Worm (Caenorhabditis elegans) whole organism, early embryonic: Measurements from ENCODE around the gene vha-4.
A peak's percentile ranks its signal among the peaks of the same experiment; 100 is the strongest.

ENCODE experiments used
- B0310.2 ChIP-seq: sonication (generic microtip); optimal IDR thresholded peaks from 2 replicates; lab custom pipeline; 2016; ENCODE audit warnings: mild to moderate bottlenecking, missing genetic modification characterization, missing compliant biosample characterization
- F13C5.2 ChIP-seq: sonication (generic microtip); optimal IDR thresholded peaks from 2 replicates; lab custom pipeline; 2017; ENCODE audit warnings: mild to moderate bottlenecking, missing genetic modification characterization, inconsistent platforms, missing compliant biosample characterization
- aly-1 ChIP-seq: sonication (generic microtip); optimal IDR thresholded peaks from 2 replicates; lab custom pipeline; 2016; ENCODE audit warnings: missing genetic modification characterization, missing compliant biosample characterization
- ama-1 ChIP-seq: fragments of 150-350 bp; optimal IDR thresholded peaks from 2 replicates; lab custom pipeline; 2014
- ceh-13 ChIP-seq: fragments of 200-800 bp; sonication (Bioruptor generic); optimal IDR thresholded peaks from 2 replicates; lab custom pipeline; 2018; ENCODE audit warnings: mild to moderate bottlenecking, missing genetic modification characterization, missing compliant biosample characterization
- ceh-36 ChIP-seq: sonication (generic microtip); optimal IDR thresholded peaks from 2 replicates; lab custom pipeline; 2016; ENCODE audit warnings: missing genetic modification characterization, inconsistent platforms, missing compliant biosample characterization
- ets-7 ChIP-seq: sonication (generic microtip); optimal IDR thresholded peaks from 2 replicates; lab custom pipeline; 2016; ENCODE audit warnings: missing genotype, missing genetic modification characterization, missing compliant biosample characterization
- flt-1 ChIP-seq: fragments of 200-800 bp; sonication (Bioruptor generic); IDR thresholded peaks from 2 replicates; pipeline ENCODE4 v1.3.6; 2022; ENCODE audit warnings: missing genetic modification characterization, missing compliant biosample characterization
- hmbx-1 ChIP-seq: sonication (generic microtip); optimal IDR thresholded peaks from 2 replicates; lab custom pipeline; 2016; ENCODE audit warnings: mild to moderate bottlenecking, missing genetic modification characterization, missing compliant biosample characterization
- hmg-4 ChIP-seq: fragments of 200-800 bp; sonication (Bioruptor generic); optimal IDR thresholded peaks from 2 replicates; lab custom pipeline; 2018; ENCODE audit warnings: mild to moderate bottlenecking, missing genetic modification characterization, missing compliant biosample characterization
- hnd-1 ChIP-seq: sonication (generic microtip); optimal IDR thresholded peaks from 2 replicates; lab custom pipeline; 2016; ENCODE audit warnings: missing genetic modification characterization, missing compliant biosample characterization
- pes-1 ChIP-seq: fragments of 200-800 bp; sonication (Bioruptor generic); IDR thresholded peaks from 2 replicates; pipeline ENCODE4 v1.3.6; 2022; ENCODE audit warnings: missing genetic modification reagents, missing genetic modification characterization, missing compliant biosample characterization
- scrt-1 ChIP-seq: fragments of 200-800 bp; sonication (Bioruptor generic); IDR thresholded peaks from 2 replicates; pipeline ENCODE4 v1.3.6; 2022; ENCODE audit warnings: missing genetic modification characterization, missing compliant biosample characterization
- sea-1 ChIP-seq: fragments of 200-800 bp; sonication (Bioruptor generic); conservative IDR thresholded peaks from 2 replicates; pipeline ENCODE4 v1.3.6; 2022; ENCODE audit warnings: missing genetic modification characterization, missing compliant biosample characterization
- tbx-11 ChIP-seq: fragments of 200-800 bp; sonication (Bioruptor generic); IDR thresholded peaks from 2 replicates; pipeline ENCODE4 v1.3.6; 2022; ENCODE audit warnings: missing genetic modification characterization, missing compliant biosample characterization
- tbx-37 ChIP-seq: fragments of 200-800 bp; sonication (Bioruptor generic); conservative IDR thresholded peaks from 2 replicates; pipeline ENCODE4 v1.3.6; 2022; ENCODE audit warnings: missing genetic modification reagents, missing genetic modification characterization, missing compliant biosample characterization
- tra-4 ChIP-seq: sonication (generic microtip); optimal IDR thresholded peaks from 2 replicates; lab custom pipeline; 2017; ENCODE audit warnings: missing genetic modification characterization, missing compliant biosample characterization

vha-4 gene

DNA sequence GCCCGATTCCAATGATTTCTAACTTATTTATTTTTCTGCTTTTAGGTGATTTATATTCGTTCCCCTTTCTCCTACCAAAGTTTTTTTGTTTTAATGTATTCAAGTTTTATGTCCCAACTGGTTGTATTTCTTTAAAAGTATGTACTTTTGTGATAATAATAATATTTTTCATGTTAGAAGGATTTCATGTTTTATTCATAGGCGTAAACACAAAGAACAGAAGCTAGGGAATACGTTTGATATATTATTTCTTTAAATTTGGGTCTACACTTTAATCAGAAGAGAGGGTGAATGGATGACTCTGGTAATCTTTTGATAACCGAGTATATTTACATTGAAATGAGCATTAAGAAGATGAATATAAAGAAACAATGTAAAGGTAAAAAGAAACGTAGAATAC, 13.0 kb downstream of the vha-4 start:
- TF ChIP-seq tbx-37 (GFP tag; lab: Robert Waterston, UW) (no peak), tra-4 (tag; lab: Kevin White, UChicago) (no peak), scrt-1 (GFP tag; lab: Robert Waterston, UW) (no peak), pes-1 (GFP tag; lab: Robert Waterston, UW) (no peak), ceh-36 (no peak), tbx-11 (GFP tag; lab: Robert Waterston, UW) (no peak)

DNA sequence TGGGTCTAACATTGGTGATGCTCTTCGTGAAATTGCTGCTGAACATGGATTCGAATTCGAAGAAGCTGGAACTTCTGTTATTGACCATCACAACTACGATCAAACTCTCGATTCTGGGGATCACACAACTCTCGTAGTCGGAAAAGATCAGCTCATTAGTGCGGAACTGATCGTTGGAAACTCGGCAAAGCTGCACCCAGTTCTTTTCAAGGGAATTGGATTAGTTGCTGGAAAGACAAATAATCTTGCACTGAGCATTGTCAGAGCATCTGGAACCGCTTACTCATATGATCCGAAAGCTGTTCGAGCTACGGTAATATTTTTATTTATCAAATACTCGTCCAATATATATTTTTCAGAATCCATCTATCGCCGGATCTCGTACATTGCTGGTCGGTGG, 14.2 kb downstream of the vha-4 start:
- TF ChIP-seq tbx-37 (GFP tag; lab: Robert Waterston, UW) (no peak), ets-7 (no peak), aly-1 (tag; lab: Kevin White, UChicago) (no peak), flt-1 (no peak)

DNA sequence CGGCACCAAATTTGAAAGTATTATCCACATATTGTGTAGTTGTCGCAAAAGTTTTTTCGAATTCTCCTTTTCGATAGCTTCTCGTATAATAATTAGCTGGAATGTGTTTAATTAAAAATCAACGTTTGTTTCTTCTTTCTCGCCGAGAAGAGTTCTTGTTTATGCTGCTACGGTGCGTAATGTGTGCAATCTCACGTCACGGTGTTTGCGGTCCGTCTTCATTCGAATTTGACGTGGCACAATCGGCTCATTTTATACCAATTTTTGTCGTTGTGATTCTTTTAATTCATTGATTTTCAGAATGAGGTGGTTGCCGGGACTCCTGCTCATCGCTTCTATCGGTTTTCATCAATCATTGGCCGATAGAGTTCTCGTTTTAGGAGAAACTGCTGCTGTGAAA, 14.9 kb downstream of the vha-4 start, which contains the start of gene ostb-1:
Gene ostb-1 (plus strand): TSS at position 301 of the 400 bp plus-strand sequence.
- TF ChIP-seq ets-7 (no peak), tbx-11 (GFP tag; lab: Robert Waterston, UW) (no peak), tbx-37 (GFP tag; lab: Robert Waterston, UW) (no peak), scrt-1 (GFP tag; lab: Robert Waterston, UW) (no peak), hnd-1 (tag; lab: Kevin White, UChicago) (no peak), aly-1 (tag; lab: Kevin White, UChicago) (no peak), B0310.2 (tag; lab: Kevin White, UChicago) (no peak), hmg-4 (GFP tag; lab: Kevin White, UChicago) (no peak), hmbx-1 (tag; lab: Kevin White, UChicago) (no peak), F13C5.2 (tag; lab: Kevin White, UChicago) (no peak), ama-1 (lab: Kevin White, UChicago) (no peak), sea-1 (no peak), ceh-36 (no peak), tra-4 (tag; lab: Kevin White, UChicago) (no peak), flt-1 (no peak)

DNA sequence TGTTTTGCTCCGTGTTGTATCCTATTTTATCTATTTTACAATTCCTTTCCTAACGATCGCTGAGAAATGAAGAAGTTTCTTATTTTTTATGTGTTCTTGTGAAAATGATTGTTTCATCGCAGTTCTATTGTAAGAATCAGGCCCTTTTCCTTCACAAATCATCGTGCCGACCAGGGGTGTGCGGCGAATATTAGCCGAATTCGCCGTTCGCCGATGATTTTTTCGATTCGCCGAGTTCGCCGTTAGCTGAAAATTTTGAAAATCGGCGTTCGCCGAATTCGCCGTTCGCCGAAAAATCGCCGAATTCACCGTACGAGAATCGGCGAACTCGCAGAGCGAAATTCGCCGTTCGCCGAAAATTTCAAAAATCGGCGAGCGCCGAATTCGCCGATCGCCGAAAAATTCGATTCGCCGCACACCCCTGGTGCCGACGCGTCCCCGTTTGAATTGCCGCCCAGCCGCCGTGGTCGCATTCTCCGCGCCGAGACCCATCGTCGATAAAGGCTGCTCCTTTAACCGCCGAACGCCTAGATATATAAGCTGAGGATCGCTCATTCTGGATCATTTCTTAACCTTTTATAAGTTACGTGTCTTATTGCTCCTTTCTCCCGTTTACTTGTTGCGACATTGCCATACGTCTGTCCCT, 15.5 kb downstream of the vha-4 start:
- TF ChIP-seq pes-1 (GFP tag; lab: Robert Waterston, UW) (peak; percentile 57; the same call in 1 of the 2 replicates), ets-7 (no peak)

DNA sequence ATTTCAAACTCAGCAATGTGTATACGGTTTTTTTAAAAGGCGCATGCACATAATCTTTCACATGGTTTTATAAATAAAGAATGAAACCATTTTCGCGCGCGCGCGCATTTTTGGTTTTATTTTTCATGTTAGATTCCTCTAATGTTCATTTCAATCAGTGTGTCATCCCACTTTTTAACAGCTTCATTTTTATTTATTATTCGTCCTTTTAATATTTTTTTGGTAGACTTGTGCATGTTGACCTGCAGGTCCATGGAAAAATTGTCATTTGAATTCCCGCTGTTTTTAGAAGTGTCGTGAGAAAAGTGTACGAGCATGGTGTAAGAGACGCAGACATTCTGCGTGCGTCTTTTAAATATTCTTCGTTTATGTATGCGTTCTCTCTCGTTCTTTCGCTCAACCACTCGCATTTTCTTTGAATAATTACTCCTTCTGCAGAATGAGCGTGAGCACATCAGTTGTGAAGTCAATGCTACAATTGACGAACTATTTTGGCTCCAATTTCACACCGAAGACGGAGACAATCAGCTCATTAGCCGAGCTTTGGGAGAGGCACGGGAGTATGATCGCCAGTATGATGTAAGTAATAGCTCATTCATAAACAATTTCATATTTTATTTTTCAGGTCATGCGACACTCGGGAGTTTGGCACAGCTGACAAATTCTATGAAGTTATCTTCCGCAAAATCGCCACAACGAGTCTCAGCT, 18.7 kb downstream of the vha-4 start, which contains the start of gene lin-5:
Gene lin-5 (plus strand): TSS at position 354 of the 708 bp plus-strand sequence.
- TF ChIP-seq flt-1, result no peak
- peak; percentile 26 for TF ChIP-seq F13C5.2 (tag; lab: Kevin White, UChicago)
- no peak for TF ChIP-seq tbx-11 (GFP tag; lab: Robert Waterston, UW)
- no peak for TF ChIP-seq ceh-13
- TF ChIP-seq hmbx-1 (tag; lab: Kevin White, UChicago), result no peak
- no peak for TF ChIP-seq tbx-37 (GFP tag; lab: Robert Waterston, UW)

DNA sequence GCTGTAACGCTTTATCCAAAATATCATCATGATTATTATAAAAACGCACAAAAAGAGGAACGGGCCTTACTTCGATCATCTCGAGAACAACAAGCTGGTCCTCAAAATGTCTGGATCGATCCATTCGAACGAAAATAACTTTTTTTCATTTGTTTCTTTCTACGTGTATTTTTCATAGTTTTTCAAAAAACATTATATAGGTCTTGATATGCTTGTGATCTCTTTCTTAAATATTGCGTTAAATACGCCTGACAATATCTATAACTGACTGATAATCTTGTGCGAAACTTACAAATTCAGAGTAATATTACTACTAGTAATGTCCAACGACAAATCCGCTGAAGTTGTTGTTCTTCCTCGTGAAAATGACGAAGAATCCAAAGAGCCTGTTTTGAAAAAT, 21.0 kb downstream of the vha-4 start, which contains the start of gene sds-22:
Gene sds-22 (plus strand): TSS at position 301 of the 400 bp plus-strand sequence.
- no peak for TF ChIP-seq tbx-11 (GFP tag; lab: Robert Waterston, UW)
- TF ChIP-seq tra-4 (tag; lab: Kevin White, UChicago), result no peak
- TF ChIP-seq flt-1, result no peak
- no peak for TF ChIP-seq B0310.2 (tag; lab: Kevin White, UChicago)
- TF ChIP-seq hmg-4 (GFP tag; lab: Kevin White, UChicago), result no peak
- no peak for TF ChIP-seq F13C5.2 (tag; lab: Kevin White, UChicago)
- no peak for TF ChIP-seq hmbx-1 (tag; lab: Kevin White, UChicago)
- TF ChIP-seq scrt-1 (GFP tag; lab: Robert Waterston, UW), result no peak
- TF ChIP-seq pes-1 (GFP tag; lab: Robert Waterston, UW), result no peak
- TF ChIP-seq ets-7, result no peak
- TF ChIP-seq hnd-1 (tag; lab: Kevin White, UChicago), result no peak
- TF ChIP-seq aly-1 (tag; lab: Kevin White, UChicago), result no peak
- no peak for TF ChIP-seq ama-1 (lab: Kevin White, UChicago)
- TF ChIP-seq sea-1, result no peak
- TF ChIP-seq ceh-13, result no peak
- no peak for TF ChIP-seq tbx-37 (GFP tag; lab: Robert Waterston, UW)
- TF ChIP-seq ceh-36, result no peak

DNA sequence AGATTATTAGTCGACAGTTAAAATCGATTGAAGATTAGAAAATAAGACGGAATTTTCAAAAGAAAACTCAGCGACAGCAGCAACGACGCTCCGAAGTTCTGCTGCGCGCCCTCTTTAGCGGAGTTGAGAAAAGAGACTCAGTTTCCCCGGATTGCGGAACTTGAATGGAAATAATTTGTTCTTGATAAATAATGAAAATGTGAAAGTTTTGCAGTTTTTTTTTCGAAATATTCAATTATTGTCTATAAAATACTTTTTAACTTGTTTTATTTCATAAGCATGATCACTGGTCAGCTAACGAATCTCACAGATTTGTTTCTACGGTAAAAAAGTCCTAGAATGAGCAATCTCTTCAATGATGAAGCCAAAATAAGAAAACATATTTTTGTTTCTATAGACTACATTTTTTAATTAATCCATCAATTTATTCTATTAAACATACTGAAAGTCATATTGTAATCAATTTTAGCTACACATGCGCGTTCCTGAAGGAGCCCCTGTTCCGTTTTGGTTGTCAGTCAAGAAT, 21.6 kb downstream of the vha-4 start, which contains the start of the genes cec-3 and T09A5.15:
Gene cec-3 (minus strand): TSS at position 116 of the 526 bp plus-strand sequence.
Gene T09A5.15 (plus strand): TSS at position 476 of the 526 bp plus-strand sequence.
- TF ChIP-seq pes-1 (GFP tag; lab: Robert Waterston, UW) (no peak), F13C5.2 (tag; lab: Kevin White, UChicago) (peak; percentile 63)

DNA sequence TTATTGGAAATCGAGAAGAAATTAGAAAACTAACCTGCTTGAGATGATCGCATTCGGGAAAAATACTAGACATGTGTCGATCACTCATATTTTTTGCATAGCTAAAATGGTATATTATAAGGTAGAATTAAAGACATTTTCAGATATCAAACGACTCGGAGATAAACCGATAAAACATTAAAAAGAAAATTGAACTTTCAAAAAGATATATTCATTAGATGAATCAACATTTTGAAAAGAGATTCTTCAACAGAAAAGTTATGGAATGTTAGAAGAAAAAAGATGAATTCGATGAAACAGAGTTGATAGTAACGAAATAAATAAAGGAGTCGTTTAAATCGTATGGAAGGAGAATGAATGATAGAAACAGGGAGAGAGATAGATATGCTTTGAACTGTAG, 23.5 kb downstream of the vha-4 start, which contains the start of gene mdmh-35:
Gene mdmh-35 (minus strand): TSS at position 101 of the 400 bp plus-strand sequence.
- TF ChIP-seq tbx-37 (GFP tag; lab: Robert Waterston, UW) (no peak), hmbx-1 (tag; lab: Kevin White, UChicago) (no peak), ceh-13 (no peak), aly-1 (tag; lab: Kevin White, UChicago) (no peak), B0310.2 (tag; lab: Kevin White, UChicago) (no peak)
